Fruit fly (Drosophila melanogaster): Measurements from ENCODE around the gene Ppt1.

The Ppt1 gene

DNA sequence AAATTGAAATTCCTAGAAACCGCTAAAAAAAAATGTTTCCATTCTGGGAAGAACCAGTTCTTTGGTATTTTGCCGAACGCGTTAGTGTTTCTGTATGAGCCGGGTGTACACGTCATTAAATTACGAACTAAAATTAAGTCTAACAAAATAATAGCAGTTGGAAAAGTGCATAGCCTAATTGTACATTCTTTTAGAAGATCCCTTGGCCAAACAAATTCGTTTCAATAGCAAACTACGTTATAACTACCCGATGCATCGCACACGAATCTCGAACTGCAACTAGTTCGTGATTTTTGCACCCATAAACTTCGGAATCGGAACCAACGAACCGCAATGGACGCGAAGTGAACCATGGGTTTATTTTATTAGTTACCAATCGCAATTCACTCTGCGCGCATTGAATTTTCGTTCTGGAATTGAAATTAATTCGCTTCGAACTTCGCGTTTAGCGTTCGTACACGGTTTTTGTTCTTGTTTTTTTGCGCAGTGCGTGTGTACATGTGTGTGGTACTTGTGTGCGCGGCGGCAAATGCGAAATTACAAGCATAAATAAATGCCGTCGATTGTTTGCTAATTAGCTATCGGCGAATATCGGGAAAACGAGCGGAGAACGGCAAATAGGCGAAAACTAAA, 8.7 kb downstream of the Ppt1 start, which contains the start of gene CAH3:
CAH3 (plus strand) TSS at position 64 of the 633 bp plus-strand sequence.
- peak; percentile 93 for TF ChIP-seq CG1620 (GFP tag; optimal IDR thresholded peaks at IDR 0.05)
- peak; percentile 96 for TF ChIP-seq CG7101 (tag; optimal IDR thresholded peaks at IDR 0.05)
- TF ChIP-seq CG11617 (GFP tag; optimal IDR thresholded peaks at IDR 0.05) = peak; percentile 95
- TF ChIP-seq ovo (GFP tag; optimal IDR thresholded peaks at IDR 0.05) = peak; percentile 51
- peak; percentile 80 for TF ChIP-seq pad (GFP tag; optimal IDR thresholded peaks at IDR 0.05)
- TF ChIP-seq CG33017 (tag; optimal IDR thresholded peaks at IDR 0.05) = peak; percentile 88
- TF ChIP-seq bab1 (GFP tag; optimal IDR thresholded peaks at IDR 0.05) = peak; percentile 97
- TF ChIP-seq CG12768 (GFP tag; optimal IDR thresholded peaks at IDR 0.05) = peak; percentile 87
- peak; percentile 21 for TF ChIP-seq cic (GFP tag; optimal IDR thresholded peaks at IDR 0.05)
- peak; percentile 82 for TF ChIP-seq Crg-1 (GFP tag; optimal IDR thresholded peaks at IDR 0.05)
- peak; percentile 66 for TF ChIP-seq Clk (GFP tag; optimal IDR thresholded peaks at IDR 0.05)
- TF ChIP-seq CG14711 (tag; optimal IDR thresholded peaks at IDR 0.05) = peak; percentile 91
- no peak for TF ChIP-seq cnc (optimal IDR thresholded peaks at IDR 0.05)
- peak; percentile 87 for TF ChIP-seq CG5204 (GFP tag; optimal IDR thresholded peaks at IDR 0.05)
- TF ChIP-seq CG7045 (GFP tag; optimal IDR thresholded peaks at IDR 0.05) = peak; percentile 88
- TF ChIP-seq toe (GFP tag; optimal IDR thresholded peaks at IDR 0.05) = peak; percentile 92
- peak; percentile 96 for TF ChIP-seq kay (GFP tag; ENCODE audit: borderline replicate concordance)
- peak; percentile 78 for TF ChIP-seq tj (GFP tag; optimal IDR thresholded peaks at IDR 0.05)
- TF ChIP-seq Mnt (GFP tag; optimal IDR thresholded peaks at IDR 0.05) = peak; percentile 88
- TF ChIP-seq Hr96 (GFP tag; optimal IDR thresholded peaks at IDR 0.05) = peak; percentile 97

DNA sequence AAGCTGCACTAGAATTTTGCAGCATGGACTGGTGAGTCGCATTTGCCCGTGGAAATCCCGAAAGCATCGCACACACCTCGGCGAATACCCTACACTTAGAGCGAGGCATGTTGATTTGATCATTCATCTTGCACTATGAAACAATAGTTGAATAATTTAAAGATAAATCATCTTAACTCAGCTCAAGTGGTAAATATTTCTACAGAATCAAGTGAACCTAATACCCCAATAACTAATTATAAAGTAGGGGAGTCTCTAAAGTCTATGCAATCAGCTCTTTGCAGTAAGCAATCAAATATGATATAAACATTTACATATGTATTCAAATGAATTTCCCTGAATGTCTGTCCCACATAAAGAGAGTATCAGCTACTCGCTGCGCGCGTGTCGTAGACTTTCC, 12.6 kb downstream of the Ppt1 start:
- no peak for TF ChIP-seq CG33017 (tag; optimal IDR thresholded peaks at IDR 0.05)
- TF ChIP-seq CG5204 (GFP tag; optimal IDR thresholded peaks at IDR 0.05) = no peak
- TF ChIP-seq cnc (optimal IDR thresholded peaks at IDR 0.05) = no peak
- no peak for TF ChIP-seq cic (GFP tag; optimal IDR thresholded peaks at IDR 0.05)
- TF ChIP-seq CG12768 (GFP tag; optimal IDR thresholded peaks at IDR 0.05) = no peak
- no peak for TF ChIP-seq ovo (GFP tag; optimal IDR thresholded peaks at IDR 0.05)
- TF ChIP-seq Clk (GFP tag; optimal IDR thresholded peaks at IDR 0.05) = no peak
- peak; percentile 29 for TF ChIP-seq CG14711 (tag; optimal IDR thresholded peaks at IDR 0.05)
- peak; percentile 12 for TF ChIP-seq CG7045 (GFP tag; optimal IDR thresholded peaks at IDR 0.05)
- TF ChIP-seq CG11617 (GFP tag; optimal IDR thresholded peaks at IDR 0.05) = no peak
- no peak for TF ChIP-seq CG1620 (GFP tag; optimal IDR thresholded peaks at IDR 0.05)
- no peak for TF ChIP-seq CG7101 (tag; optimal IDR thresholded peaks at IDR 0.05)
- TF ChIP-seq toe (GFP tag; optimal IDR thresholded peaks at IDR 0.05) = no peak
- no peak for TF ChIP-seq kay (GFP tag; ENCODE audit: borderline replicate concordance)
- TF ChIP-seq tj (GFP tag; optimal IDR thresholded peaks at IDR 0.05) = no peak
- peak; percentile 64 for TF ChIP-seq Hr96 (GFP tag; optimal IDR thresholded peaks at IDR 0.05)
- peak; percentile 89 for TF ChIP-seq bab1 (GFP tag; optimal IDR thresholded peaks at IDR 0.05)
- TF ChIP-seq Crg-1 (GFP tag; optimal IDR thresholded peaks at IDR 0.05) = no peak
- TF ChIP-seq pad (GFP tag; optimal IDR thresholded peaks at IDR 0.05) = no peak
- TF ChIP-seq Mnt (GFP tag; optimal IDR thresholded peaks at IDR 0.05) = no peak

DNA sequence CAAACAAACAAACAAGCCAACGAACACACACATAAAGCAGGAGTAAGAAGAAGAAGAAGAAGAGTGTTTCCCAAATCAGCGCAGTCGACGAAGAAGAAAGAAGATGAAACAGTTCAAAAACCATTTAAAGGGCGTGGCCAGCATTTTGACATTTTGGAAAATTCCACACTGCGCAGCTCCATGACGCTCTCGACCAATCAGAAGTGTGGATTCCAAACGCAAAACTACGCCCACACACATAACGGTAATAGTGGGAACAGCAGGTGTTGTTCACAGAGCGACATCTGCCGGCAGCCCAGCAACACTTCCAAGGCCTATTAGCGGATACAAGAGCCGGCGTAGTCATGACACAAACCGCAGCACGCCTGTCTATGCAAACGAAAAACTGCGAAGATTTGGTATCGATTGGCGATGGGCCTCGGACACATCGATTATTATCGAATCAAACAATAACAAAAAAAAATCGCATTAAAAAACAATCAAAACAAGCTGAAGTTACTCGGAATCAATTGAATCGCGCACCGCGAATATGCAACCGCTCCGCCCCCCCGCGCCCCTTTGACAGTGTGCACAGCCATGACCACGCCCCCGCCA, 13.3 kb downstream of the Ppt1 start, which contains the start of gene Rubicon:
Rubicon (plus strand) TSS at position 433 of the 594 bp plus-strand sequence.
- peak; percentile 70 for TF ChIP-seq pad (GFP tag; optimal IDR thresholded peaks at IDR 0.05)
- TF ChIP-seq CG12768 (GFP tag; optimal IDR thresholded peaks at IDR 0.05) = no peak
- no peak for TF ChIP-seq CG11617 (GFP tag; optimal IDR thresholded peaks at IDR 0.05)
- TF ChIP-seq CG33017 (tag; optimal IDR thresholded peaks at IDR 0.05) = no peak
- peak; percentile 31 for TF ChIP-seq Crg-1 (GFP tag; optimal IDR thresholded peaks at IDR 0.05)
- peak; percentile 40 for TF ChIP-seq CG7101 (tag; optimal IDR thresholded peaks at IDR 0.05)
- no peak for TF ChIP-seq cnc (optimal IDR thresholded peaks at IDR 0.05)
- peak; percentile 68 for TF ChIP-seq Mnt (GFP tag; optimal IDR thresholded peaks at IDR 0.05)
- TF ChIP-seq cic (GFP tag; optimal IDR thresholded peaks at IDR 0.05) = peak; percentile 23
- TF ChIP-seq CG5204 (GFP tag; optimal IDR thresholded peaks at IDR 0.05) = no peak
- peak; percentile 98 for TF ChIP-seq ovo (GFP tag; optimal IDR thresholded peaks at IDR 0.05)
- TF ChIP-seq tj (GFP tag; optimal IDR thresholded peaks at IDR 0.05) = peak; percentile 60
- peak; percentile 36 for TF ChIP-seq Hr96 (GFP tag; optimal IDR thresholded peaks at IDR 0.05)
- no peak for TF ChIP-seq CG7045 (GFP tag; optimal IDR thresholded peaks at IDR 0.05)
- no peak for TF ChIP-seq kay (GFP tag; ENCODE audit: borderline replicate concordance)
- peak; percentile 79 for TF ChIP-seq bab1 (GFP tag; optimal IDR thresholded peaks at IDR 0.05)
- no peak for TF ChIP-seq CG14711 (tag; optimal IDR thresholded peaks at IDR 0.05)
- TF ChIP-seq CG1620 (GFP tag; optimal IDR thresholded peaks at IDR 0.05) = peak; percentile 66

DNA sequence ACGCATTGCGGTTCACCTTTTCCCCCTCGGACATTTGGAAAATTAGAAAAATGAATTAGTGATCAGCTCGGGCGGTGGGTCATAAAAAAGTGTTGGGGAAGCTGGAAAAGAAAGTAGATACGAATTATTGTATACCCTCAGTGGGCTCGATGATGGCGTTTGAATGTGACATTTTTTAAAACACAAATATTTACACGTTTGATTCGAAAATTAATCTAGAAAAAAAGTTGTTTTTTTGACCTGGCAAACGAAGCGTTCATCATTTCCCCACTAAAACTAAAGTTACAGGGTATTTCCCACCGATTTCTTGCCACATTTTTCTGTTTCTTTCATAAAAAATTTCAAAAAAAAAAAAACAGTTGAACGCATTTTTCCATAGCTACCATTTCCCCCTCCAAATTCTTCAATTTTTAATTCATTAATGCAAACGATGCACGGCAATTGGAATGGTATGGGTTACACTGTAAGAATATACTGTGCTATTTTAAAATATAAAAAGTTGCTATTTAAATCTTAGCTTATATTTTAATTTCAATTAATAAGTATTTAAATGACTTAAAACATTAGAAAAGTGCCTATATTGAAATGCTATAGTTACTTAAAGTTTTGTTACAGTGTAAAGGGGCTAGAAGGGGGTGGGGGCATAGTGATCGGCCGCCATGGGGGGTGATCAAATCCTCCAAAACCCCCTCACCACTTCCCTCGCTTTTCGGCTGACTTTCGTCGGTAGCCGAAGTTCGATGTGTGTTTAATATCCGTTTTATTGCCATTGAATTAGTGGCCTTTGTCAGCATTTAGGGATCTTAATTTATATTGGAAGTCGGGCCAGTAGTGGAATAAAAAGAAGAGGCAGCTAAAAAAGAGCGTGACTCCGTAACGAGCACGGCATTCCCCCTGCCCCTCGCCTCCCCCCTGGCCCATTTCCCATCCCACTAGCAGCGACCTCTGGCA, 18.4 kb downstream of the Ppt1 start:
- TF ChIP-seq CG12768 (GFP tag; optimal IDR thresholded peaks at IDR 0.05) (no peak), bab1 (GFP tag; optimal IDR thresholded peaks at IDR 0.05) (no peak), CG7101 (tag; optimal IDR thresholded peaks at IDR 0.05) (no peak), CG1620 (GFP tag; optimal IDR thresholded peaks at IDR 0.05) (no peak), cic (GFP tag; optimal IDR thresholded peaks at IDR 0.05) (no peak), Mnt (GFP tag; optimal IDR thresholded peaks at IDR 0.05) (no peak)

DNA sequence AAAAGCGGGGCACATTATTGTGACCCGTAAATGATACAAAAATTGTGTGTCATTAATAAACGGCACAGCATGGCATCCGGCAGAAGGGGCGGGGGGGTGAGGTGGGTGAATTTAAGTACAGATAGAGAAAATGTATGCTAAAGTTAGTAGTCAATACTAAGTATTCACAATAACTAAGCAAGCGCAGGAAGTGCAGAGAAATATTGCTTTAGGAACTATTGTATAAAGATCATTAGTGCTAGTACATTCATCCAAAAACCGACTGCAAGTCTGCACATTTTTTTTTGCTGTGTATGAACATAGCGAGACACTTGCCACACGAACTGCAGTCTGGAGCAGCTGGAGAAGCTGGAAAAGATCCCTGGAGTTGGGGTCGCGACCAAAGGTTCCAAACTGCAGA, 20.6 kb downstream of the Ppt1 start:
- TF ChIP-seq CG7045 (GFP tag; optimal IDR thresholded peaks at IDR 0.05) = no peak
- no peak for TF ChIP-seq CG14711 (tag; optimal IDR thresholded peaks at IDR 0.05)
- no peak for TF ChIP-seq cic (GFP tag; optimal IDR thresholded peaks at IDR 0.05)
- TF ChIP-seq Crg-1 (GFP tag; optimal IDR thresholded peaks at IDR 0.05) = no peak
- no peak for TF ChIP-seq cnc (optimal IDR thresholded peaks at IDR 0.05)
